Worm (Caenorhabditis elegans) whole organism, L1 larva: ENCODE results near the gene R05H5.7.

ENCODE experiments used
- lin-13 ChIP-seq: fragments of 150-350 bp; optimal IDR thresholded peaks from 2 replicates; lab custom pipeline; 2014; ENCODE audit warnings: missing biosample characterization, missing genetic modification reagents, missing genetic modification characterization
- lin-39 ChIP-seq: fragments of 150-350 bp; optimal IDR thresholded peaks from 2 replicates; lab custom pipeline; 2014; ENCODE audit warnings: missing biosample characterization, missing genetic modification reagents, missing genetic modification characterization
- nhr-12 ChIP-seq: sonication (generic microtip); optimal IDR thresholded peaks from 2 replicates; lab custom pipeline; 2017; ENCODE audit warnings: missing biosample characterization, missing genetic modification characterization
- snpc-4 ChIP-seq: fragments of 150-350 bp; optimal IDR thresholded peaks from 2 replicates; lab custom pipeline; 2014; ENCODE audit warnings: missing biosample characterization, missing genetic modification characterization
- unc-62 ChIP-seq: fragments of 150-350 bp; optimal IDR thresholded peaks from 2 replicates; lab custom pipeline; 2014; ENCODE audit warnings: missing biosample characterization, missing genetic modification reagents, missing genetic modification characterization
- unc-98 ChIP-seq: fragments of 200-800 bp; sonication (Bioruptor generic); IDR thresholded peaks from 2 replicates; pipeline ENCODE4 v1.3.6; 2022; ENCODE audit warnings: missing genetic modification characterization, missing compliant biosample characterization
- xbp-1 ChIP-seq: sonication (generic microtip); optimal IDR thresholded peaks from 2 replicates; lab custom pipeline; 2016; ENCODE audit warnings: missing genetic modification characterization, missing compliant biosample characterization
- ztf-4 ChIP-seq: fragments of 150-350 bp; optimal IDR thresholded peaks from 2 replicates; lab custom pipeline; 2014; ENCODE audit warnings: missing biosample characterization, missing genetic modification characterization

- no peak for TF ChIP-seq ztf-4 (tag; lab: Kevin White, UChicago)
- no peak for TF ChIP-seq lin-13 (GFP tag; lab: Kevin White, UChicago)
- TF ChIP-seq snpc-4, result no peak
- no peak for TF ChIP-seq unc-62 (GFP tag; lab: Kevin White, UChicago)
- no peak for TF ChIP-seq xbp-1
- no peak for TF ChIP-seq lin-39
- no peak for TF ChIP-seq unc-98 (GFP tag; lab: Robert Waterston, UW)
- TF ChIP-seq nhr-12 (tag; lab: Kevin White, UChicago), result no peak
Observed at ce11 chrII:10220631-10221030, 28.3 kb downstream of the R05H5.7 start.
